Worm (Caenorhabditis elegans) whole organism, L2 larva: Measurements from ENCODE around the gene F55G7.1.

Source experiments
- ama-1 ChIP-seq: fragments of 150-350 bp; optimal IDR thresholded peaks from 2 replicates; lab custom pipeline; 2018; ENCODE audit warnings: inconsistent platforms
- blmp-1 ChIP-seq: sonication (generic microtip); optimal IDR thresholded peaks from 2 replicates; lab custom pipeline; 2017; ENCODE audit warnings: missing genetic modification characterization, mild to moderate bottlenecking, missing compliant biosample characterization, antibody characterized with exemption, moderate library complexity; ENCODE audit not compliant: insufficient read depth
- egl-27 ChIP-seq: sonication (generic microtip); optimal IDR thresholded peaks from 3 replicates; lab custom pipeline; 2017; ENCODE audit warnings: missing biosample characterization, missing genetic modification reagents, missing genetic modification characterization
- elt-3 ChIP-seq: sonication (generic microtip); optimal IDR thresholded peaks from 2 replicates; lab custom pipeline; 2017; ENCODE audit warnings: missing biosample characterization, missing genetic modification characterization
- lin-13 ChIP-seq: fragments of 150-350 bp; optimal IDR thresholded peaks from 2 replicates; lab custom pipeline; 2014; ENCODE audit warnings: missing biosample characterization, missing genetic modification reagents, missing genetic modification characterization
- lsy-2 ChIP-seq, 2 experiments: fragments of 150-350 bp in 1 of 2; sonication (generic microtip) in 1 of 2; optimal IDR thresholded peaks; 2 replicates each; lab custom pipeline; 2014 to 2017; ENCODE audit warnings: missing biosample characterization in 2 of 2, missing genetic modification characterization in 2 of 2
- nhr-21 ChIP-seq: fragments of 150-350 bp; optimal IDR thresholded peaks from 2 replicates; lab custom pipeline; 2014; ENCODE audit warnings: missing biosample characterization, missing genetic modification characterization
- snpc-4 ChIP-seq: fragments of 150-350 bp; optimal IDR thresholded peaks from 2 replicates; lab custom pipeline; 2014; ENCODE audit warnings: missing biosample characterization, missing genetic modification characterization
- unc-62 ChIP-seq: fragments of 150-350 bp; optimal IDR thresholded peaks from 2 replicates; lab custom pipeline; 2014; ENCODE audit warnings: missing biosample characterization, missing genetic modification reagents, missing genetic modification characterization
- zag-1 ChIP-seq: fragments of 150-350 bp; optimal IDR thresholded peaks from 2 replicates; lab custom pipeline; 2014; ENCODE audit warnings: missing biosample characterization, missing genetic modification characterization

DNA sequence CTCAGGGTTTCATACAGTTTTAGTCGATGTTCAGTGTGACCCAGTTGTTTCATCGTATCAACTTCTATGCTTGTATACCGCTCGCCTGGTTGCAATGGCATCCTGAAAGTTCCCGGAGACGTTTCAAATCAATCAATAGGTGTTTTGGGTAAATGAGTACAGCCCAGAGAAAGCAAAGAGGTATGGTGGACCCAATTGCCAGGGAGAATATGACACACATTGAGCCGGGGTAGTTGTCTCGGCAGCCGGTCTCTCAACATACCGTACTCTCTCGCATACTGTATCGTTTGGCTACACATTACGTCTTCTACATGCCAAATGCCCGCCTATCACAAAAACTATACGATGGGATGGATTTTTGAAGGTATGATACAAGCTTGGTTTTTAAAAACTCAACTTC is 26.2 kb upstream of the F55G7.1 start, which contains the start of gene Y62H9A.9:
- TF ChIP-seq blmp-1 (tag; lab: Kevin White, UChicago): no peak
- TF ChIP-seq snpc-4: no peak
- TF ChIP-seq egl-27 (tag; lab: Kevin White, UChicago): no peak
- no peak for TF ChIP-seq nhr-21 (tag; lab: Kevin White, UChicago)
- TF ChIP-seq ama-1: no peak
- TF ChIP-seq lin-13 (GFP tag; lab: Kevin White, UChicago): no peak
- no peak for TF ChIP-seq elt-3 (tag; lab: Kevin White, UChicago)
- no peak for TF ChIP-seq unc-62
- TF ChIP-seq zag-1: no peak
- TF ChIP-seq lsy-2 (tag; optimal IDR thresholded peaks at IDR 0.05; lab: Kevin White, UChicago): no peak
